Worm (Caenorhabditis elegans) whole organism, late embryonic: Measurements from ENCODE around the gene col-150.

Experiments
- ahr-1 ChIP-seq: sonication (generic microtip); optimal IDR thresholded peaks from 2 replicates; lab custom pipeline; 2016; ENCODE audit warnings: missing genetic modification characterization, missing compliant biosample characterization
- ceh-24 ChIP-seq: sonication (generic microtip); optimal IDR thresholded peaks from 2 replicates; lab custom pipeline; 2016; ENCODE audit warnings: mild to moderate bottlenecking, missing genetic modification characterization, missing compliant biosample characterization
- che-1 ChIP-seq: sonication (generic microtip); optimal IDR thresholded peaks from 2 replicates; lab custom pipeline; 2016; ENCODE audit warnings: mild to moderate bottlenecking, missing genetic modification characterization, missing compliant biosample characterization
- dve-1 ChIP-seq: sonication (generic microtip); optimal IDR thresholded peaks from 2 replicates; lab custom pipeline; 2017; ENCODE audit warnings: antibody characterized with exemption, mild to moderate bottlenecking, missing genetic modification characterization, missing compliant biosample characterization
- ets-4 ChIP-seq: sonication (generic microtip); optimal IDR thresholded peaks from 2 replicates; lab custom pipeline; 2016; ENCODE audit warnings: missing genetic modification characterization, missing compliant biosample characterization
- madf-2 ChIP-seq: sonication (generic microtip); optimal IDR thresholded peaks from 2 replicates; lab custom pipeline; 2017; ENCODE audit warnings: missing genetic modification characterization, missing compliant biosample characterization
- nhr-11 ChIP-seq: fragments of 150-350 bp; optimal IDR thresholded peaks from 2 replicates; lab custom pipeline; 2014; ENCODE audit warnings: missing biosample characterization, missing genetic modification characterization
- pax-1 ChIP-seq: fragments of 150-350 bp; optimal IDR thresholded peaks from 2 replicates; lab custom pipeline; 2014; ENCODE audit warnings: missing biosample characterization, missing genetic modification characterization
- pha-2 ChIP-seq: sonication (generic microtip); optimal IDR thresholded peaks from 2 replicates; lab custom pipeline; 2017; ENCODE audit warnings: mild to moderate bottlenecking, missing genetic modification characterization, missing compliant biosample characterization
- pqm-1 ChIP-seq: sonication (generic microtip); optimal IDR thresholded peaks from 2 replicates; lab custom pipeline; 2016; ENCODE audit warnings: missing genetic modification characterization, missing compliant biosample characterization
- pros-1 ChIP-seq: fragments of 150-350 bp; optimal IDR thresholded peaks from 2 replicates; lab custom pipeline; 2014; ENCODE audit warnings: missing biosample characterization, missing genetic modification reagents, missing genetic modification characterization
- sox-4 ChIP-seq: sonication (generic microtip); optimal IDR thresholded peaks from 2 replicates; lab custom pipeline; 2017; ENCODE audit warnings: mild to moderate bottlenecking, missing genetic modification characterization, inconsistent platforms, missing compliant biosample characterization
- unc-55 ChIP-seq: sonication (generic microtip); optimal IDR thresholded peaks from 2 replicates; lab custom pipeline; 2017; ENCODE audit warnings: missing biosample characterization, missing genetic modification reagents, missing genetic modification characterization

ce11 chrV:10342904-10343303, 48.5 kb upstream of the col-150 start, which contains the start of gene K07C5.3:
- no peak for TF ChIP-seq pax-1 (tag; lab: Kevin White, UChicago)
- TF ChIP-seq pros-1 (tag; lab: Kevin White, UChicago) = no peak
- TF ChIP-seq pha-2 (tag; lab: Kevin White, UChicago) = no peak
- TF ChIP-seq nhr-11 = no peak
- no peak for TF ChIP-seq ceh-24
- no peak for TF ChIP-seq pqm-1
- TF ChIP-seq sox-4 (tag; lab: Kevin White, UChicago) = no peak
- no peak for TF ChIP-seq unc-55 (GFP tag; lab: Kevin White, UChicago)
- TF ChIP-seq dve-1 (tag; lab: Kevin White, UChicago) = no peak
- no peak for TF ChIP-seq madf-2 (tag; lab: Kevin White, UChicago)
- no peak for TF ChIP-seq che-1 (tag; lab: Kevin White, UChicago)
- TF ChIP-seq ets-4 = no peak
- no peak for TF ChIP-seq ahr-1 (tag; lab: Kevin White, UChicago)
